Fruit fly (Drosophila melanogaster): ENCODE data around the gene CG7950.

The CG7950 gene

dm6 chr3R:30055915-30056544 is 629 bp upstream of the CG7950 start, which contains the start of the genes Rpp14b and spn-A (continued):
- TF ChIP-seq Sox15 (GFP tag; optimal IDR thresholded peaks at IDR 0.05) (peak; percentile 47), CG31627 (GFP tag; optimal IDR thresholded peaks at IDR 0.05) (peak; percentile 53), CG4318 (GFP tag; optimal IDR thresholded peaks at IDR 0.05) (no peak), OdsH (GFP tag; optimal IDR thresholded peaks at IDR 0.05) (peak; percentile 52), CG1621 (tag; optimal IDR thresholded peaks at IDR 0.05) (no peak), acj6 (GFP tag; optimal IDR thresholded peaks at IDR 0.05) (peak; percentile 50), CG3919 (GFP tag; optimal IDR thresholded peaks at IDR 0.05) (peak; percentile 28), Hr39 (GFP tag; optimal IDR thresholded peaks at IDR 0.05) (peak; percentile 59), pdm3 (GFP tag; optimal IDR thresholded peaks at IDR 0.05) (peak; percentile 49), CG8319 (GFP tag; optimal IDR thresholded peaks at IDR 0.05) (no peak), CG32006 (GFP tag; optimal IDR thresholded peaks at IDR 0.05) (peak; percentile 44), topi (GFP tag; optimal IDR thresholded peaks at IDR 0.05) (peak; percentile 5), CG11902 (GFP tag; optimal IDR thresholded peaks at IDR 0.05) (no peak), Sox102F (GFP tag; optimal IDR thresholded peaks at IDR 0.05) (peak; percentile 62), Gug (GFP tag; IDR thresholded peaks at IDR 0.05) (no peak), net (GFP tag; optimal IDR thresholded peaks at IDR 0.05) (peak; percentile 3), Hr4 (GFP tag; optimal IDR thresholded peaks at IDR 0.05) (peak; percentile 57), svp (GFP tag) (peak; percentile 77)

- TF ChIP-seq Lpt (GFP tag; optimal IDR thresholded peaks at IDR 0.05) (no peak), cyc (GFP tag; optimal IDR thresholded peaks at IDR 0.05) (peak; percentile 19), spab (GFP tag; optimal IDR thresholded peaks at IDR 0.05) (no peak), vri (GFP tag; optimal IDR thresholded peaks at IDR 0.05) (peak; percentile 48), CG15336 (GFP tag; IDR thresholded peaks at IDR 0.05) (peak; percentile 46; the same call in 1 of the 2 replicates), Gug (GFP tag; IDR thresholded peaks at IDR 0.05) (0 out of 2 replicates have a peak, but pooled peaks have one; percentile 23), Hr4 (GFP tag; optimal IDR thresholded peaks at IDR 0.05) (peak; percentile 5), CG6808 (GFP tag; optimal IDR thresholded peaks at IDR 0.05) (peak; percentile 21), achi (GFP tag; optimal IDR thresholded peaks at IDR 0.05) (peak; percentile 2), Blimp-1 (GFP tag; optimal IDR thresholded peaks at IDR 0.05) (peak; percentile 1), Sox102F (GFP tag; optimal IDR thresholded peaks at IDR 0.05) (no peak), CG10631 (GFP tag; optimal IDR thresholded peaks at IDR 0.05) (no peak), CG11762 (GFP tag; optimal IDR thresholded peaks at IDR 0.05; ENCODE audit: insufficient read depth) (no peak), Ets21C (GFP tag; optimal IDR thresholded peaks at IDR 0.05) (peak; percentile 5), Sox14 (GFP tag; optimal IDR thresholded peaks at IDR 0.05) (peak; percentile 6), Ets96B (tag; optimal IDR thresholded peaks at IDR 0.05) (no peak), Hr39 (GFP tag; optimal IDR thresholded peaks at IDR 0.05) (peak; percentile 36), dsx (GFP tag; optimal IDR thresholded peaks at IDR 0.05; ENCODE audit: poor library complexity, severe bottlenecking) (no peak), CG32006 (GFP tag; optimal IDR thresholded peaks at IDR 0.05) (peak; percentile 9), eg (GFP tag; IDR thresholded peaks at IDR 0.05) (peak; percentile 36; the same call in 1 of the 3 replicates), CG6276 (GFP tag; optimal IDR thresholded peaks at IDR 0.05) (peak; percentile 14), CG11902 (GFP tag; optimal IDR thresholded peaks at IDR 0.05) (no peak), Met (GFP tag; optimal IDR thresholded peaks at IDR 0.05) (peak; percentile 13), CG10669 (GFP tag; optimal IDR thresholded peaks at IDR 0.05) (no peak), Eip78C (GFP tag) (peak; percentile 77), OdsH (GFP tag; optimal IDR thresholded peaks at IDR 0.05) (peak; percentile 43), fd59A (GFP tag; optimal IDR thresholded peaks at IDR 0.05) (no peak), CG6854 (GFP tag; optimal IDR thresholded peaks at IDR 0.05) (peak; percentile 58), svp (GFP tag) (peak; percentile 28), acj6 (GFP tag; optimal IDR thresholded peaks at IDR 0.05) (peak; percentile 6), CG16779 (tag; optimal IDR thresholded peaks at IDR 0.05) (no peak), CG31627 (GFP tag; optimal IDR thresholded peaks at IDR 0.05) (peak; percentile 24), ss (GFP tag; optimal IDR thresholded peaks at IDR 0.05) (peak; percentile 31 to 41), Smox (GFP tag; optimal IDR thresholded peaks at IDR 0.05) (peak; percentile 7), CG8319 (GFP tag; optimal IDR thresholded peaks at IDR 0.05) (no peak), topi (GFP tag; optimal IDR thresholded peaks at IDR 0.05) (peak; percentile 35), pdm3 (GFP tag; optimal IDR thresholded peaks at IDR 0.05) (peak; percentile 42), CG6163 (GFP tag; IDR thresholded peaks at IDR 0.05) (peak; percentile 61), net (GFP tag; optimal IDR thresholded peaks at IDR 0.05) (peak; percentile 12), esn (GFP tag; optimal IDR thresholded peaks at IDR 0.05) (peak; percentile 19), Sox15 (GFP tag; optimal IDR thresholded peaks at IDR 0.05) (no peak)
These were observed 1.6 kb downstream of the CG7950 start, which contains the start of gene sima for dm6 chr3R:30058057-30058868. Gene sima (plus strand): TSS chr3R:30058311.
